Worm (Caenorhabditis elegans) whole organism, L4/young adult: ENCODE results near the gene K09E4.1.

Experiments
- W03F9.2 ChIP-seq: fragments of 150-350 bp; optimal IDR thresholded peaks from 2 replicates; lab custom pipeline; 2014; ENCODE audit warnings: missing biosample characterization, missing genetic modification characterization
- dao-5 ChIP-seq: sonication (generic microtip); optimal IDR thresholded peaks from 2 replicates; lab custom pipeline; 2016; ENCODE audit warnings: missing genotype, missing genetic modification characterization, moderate library complexity, missing compliant biosample characterization
- him-1 ChIP-seq: sonication (generic microtip); optimal IDR thresholded peaks from 2 replicates; lab custom pipeline; 2016; ENCODE audit warnings: missing genotype, missing genetic modification reagents, missing genetic modification characterization, missing compliant biosample characterization

ce11 chrII:14173176-14173575 lies 35.5 kb downstream of the K09E4.1 start:
- no peak for TF ChIP-seq him-1 (tag; lab: Kevin White, UChicago)
- TF ChIP-seq W03F9.2 (tag; lab: Kevin White, UChicago), result no peak
- TF ChIP-seq dao-5 (tag; lab: Kevin White, UChicago), result no peak
